Fruit fly (Drosophila melanogaster) whole organism: ENCODE results near the gene GILT3.

Source experiments
- pan ChIP-seq: fragments of >200 bp; optimal IDR thresholded peaks from 2 replicates; lab custom pipeline; 2017
- psq ChIP-seq: fragments of >200 bp; optimal IDR thresholded peaks from 2 replicates; lab custom pipeline; 2017

dm6 chr3R:23659598-23659997, 17.6 kb upstream of the GILT3 start:
- no peak for TF ChIP-seq psq (lab: Kevin White, UChicago)
- no peak for TF ChIP-seq pan (lab: Kevin White, UChicago)
